Worm (Caenorhabditis elegans) whole organism, L4 larva: Measurements from ENCODE around the gene nas-11.

ENCODE experiments used
- F10B5.3 ChIP-seq: sonication (generic microtip); optimal IDR thresholded peaks from 2 replicates; lab custom pipeline; 2016; ENCODE audit warnings: mild to moderate bottlenecking, missing genetic modification characterization, missing compliant biosample characterization
- R02D3.7 ChIP-seq: fragments of 150-350 bp; sonication (generic microtip); optimal IDR thresholded peaks from 3 replicates; lab custom pipeline; 2014; ENCODE audit warnings: missing biosample characterization, missing genetic modification characterization
- T26A8.4 ChIP-seq: fragments of 200-800 bp; sonication (Bioruptor generic); IDR thresholded peaks from 2 replicates; pipeline ENCODE4 v1.3.6; 2022; ENCODE audit warnings: missing genetic modification characterization, missing compliant biosample characterization
- Y75B8A.6 ChIP-seq: fragments of 200-800 bp; sonication (Bioruptor generic); IDR thresholded peaks from 2 replicates; pipeline ENCODE4 v1.3.6; 2022; ENCODE audit warnings: missing genetic modification reagents, missing genetic modification characterization, missing compliant biosample characterization
- arid-1 ChIP-seq: fragments of 200-800 bp; sonication (Bioruptor generic); conservative IDR thresholded peaks from 2 replicates; pipeline ENCODE4 v1.3.6; 2022; ENCODE audit warnings: missing genetic modification reagents, missing genetic modification characterization, missing compliant biosample characterization
- ceh-28 ChIP-seq: fragments of 150-350 bp; optimal IDR thresholded peaks from 2 replicates; lab custom pipeline; 2014; ENCODE audit warnings: missing biosample characterization, missing genetic modification reagents, missing genetic modification characterization
- ceh-44 ChIP-seq: fragments of 200-800 bp; sonication (Bioruptor generic); IDR thresholded peaks from 2 replicates; pipeline ENCODE4 v1.3.6; 2022; ENCODE audit warnings: missing genetic modification reagents, missing genetic modification characterization, missing compliant biosample characterization
- ceh-62 ChIP-seq: sonication (generic microtip); optimal IDR thresholded peaks from 2 replicates; lab custom pipeline; 2017; ENCODE audit warnings: missing biosample characterization, missing genetic modification characterization
- ctbp-1 ChIP-seq: fragments of 200-800 bp; sonication (Bioruptor generic); IDR thresholded peaks from 2 replicates; pipeline ENCODE4 v1.3.6; 2022; ENCODE audit warnings: missing genetic modification reagents, missing genetic modification characterization, missing compliant biosample characterization
- daf-19 ChIP-seq: fragments of 200-800 bp; sonication (Bioruptor generic); conservative IDR thresholded peaks from 2 replicates; pipeline ENCODE4 v1.3.6; 2022; ENCODE audit warnings: missing genetic modification characterization, missing compliant biosample characterization
- dmd-6 ChIP-seq: fragments of 200-800 bp; sonication (Bioruptor generic); IDR thresholded peaks from 2 replicates; pipeline ENCODE4 v1.3.6; 2022; ENCODE audit warnings: missing genetic modification reagents, missing genetic modification characterization, missing compliant biosample characterization
- dpl-1 ChIP-seq: fragments of 150-350 bp; optimal IDR thresholded peaks from 2 replicates; lab custom pipeline; 2014; ENCODE audit warnings: missing biosample characterization, missing genetic modification reagents, missing genetic modification characterization
- duxl-1 ChIP-seq: sonication (generic microtip); optimal IDR thresholded peaks from 2 replicates; lab custom pipeline; 2016; ENCODE audit warnings: mild to moderate bottlenecking, missing genetic modification characterization, moderate library complexity, missing compliant biosample characterization; ENCODE audit not compliant: poor library complexity
- dve-1 ChIP-seq: sonication (generic microtip); optimal IDR thresholded peaks from 2 replicates; lab custom pipeline; 2017; ENCODE audit warnings: antibody characterized with exemption, mild to moderate bottlenecking, missing genetic modification characterization, missing compliant biosample characterization; ENCODE audit not compliant: insufficient read depth
- egl-27 ChIP-seq: sonication (generic microtip); optimal IDR thresholded peaks from 3 replicates; lab custom pipeline; 2017; ENCODE audit warnings: missing biosample characterization, missing genetic modification reagents, missing genetic modification characterization
- fos-1 ChIP-seq: fragments of 150-350 bp; optimal IDR thresholded peaks from 2 replicates; lab custom pipeline; 2014; ENCODE audit warnings: missing biosample characterization, missing genetic modification characterization
- gei-8 ChIP-seq: fragments of 200-800 bp; sonication (Bioruptor generic); optimal IDR thresholded peaks from 2 replicates; lab custom pipeline; 2018; ENCODE audit warnings: mild to moderate bottlenecking, missing genetic modification characterization, missing compliant biosample characterization
- hif-1 ChIP-seq, 2 experiments: sonication (generic microtip); optimal IDR thresholded peaks; 2 replicates each; lab custom pipeline; 2016 to 2017; ENCODE audit warnings: missing compliant biosample characterization in 2 of 2, missing genetic modification characterization in 2 of 2, missing genetic modification reagents in 2 of 2, missing genotype in 2 of 2, mild to moderate bottlenecking in 1 of 2
- hmg-1.1 ChIP-seq: fragments of 200-800 bp; sonication (Bioruptor generic); IDR thresholded peaks from 2 replicates; pipeline ENCODE4 v1.3.6; 2022; ENCODE audit warnings: missing genetic modification reagents, missing genetic modification characterization, missing compliant biosample characterization
- lin-13 ChIP-seq: fragments of 150-350 bp; optimal IDR thresholded peaks from 2 replicates; lab custom pipeline; 2014; ENCODE audit warnings: missing biosample characterization, missing genetic modification reagents, missing genetic modification characterization
- lin-29 ChIP-seq: fragments of 200-800 bp; sonication (Bioruptor generic); IDR thresholded peaks from 2 replicates; pipeline ENCODE4 v1.3.6; 2022; ENCODE audit warnings: missing genetic modification reagents, missing genetic modification characterization, missing compliant biosample characterization
- lin-38 ChIP-seq: fragments of 200-800 bp; sonication (Bioruptor generic); IDR thresholded peaks from 2 replicates; pipeline ENCODE4 v1.3.6; 2022; ENCODE audit warnings: missing genetic modification reagents, missing genetic modification characterization, missing compliant biosample characterization
- lsy-2 ChIP-seq, 2 experiments: fragments of 150-350 bp in 1 of 2; sonication (generic microtip) in 1 of 2; optimal IDR thresholded peaks; 2 replicates each; lab custom pipeline; 2014 to 2017; ENCODE audit warnings: missing biosample characterization in 2 of 2, missing genetic modification characterization in 2 of 2
- mxl-3 ChIP-seq: fragments of 200-800 bp; sonication (Bioruptor generic); optimal IDR thresholded peaks from 2 replicates; lab custom pipeline; 2018; ENCODE audit warnings: mild to moderate bottlenecking, missing genetic modification characterization, missing compliant biosample characterization
- nhr-10 ChIP-seq: fragments of 150-350 bp; optimal IDR thresholded peaks from 2 replicates; lab custom pipeline; 2014; ENCODE audit warnings: missing biosample characterization, missing genetic modification characterization
- nhr-102 ChIP-seq: sonication (generic microtip); optimal IDR thresholded peaks from 2 replicates; lab custom pipeline; 2016; ENCODE audit warnings: mild to moderate bottlenecking, missing genetic modification characterization, moderate library complexity, missing compliant biosample characterization
- nhr-111 ChIP-seq: fragments of 200-800 bp; sonication (Bioruptor generic); optimal IDR thresholded peaks from 2 replicates; lab custom pipeline; 2018; ENCODE audit warnings: mild to moderate bottlenecking, missing genetic modification characterization, missing compliant biosample characterization
- nhr-25 ChIP-seq: sonication (generic microtip); optimal IDR thresholded peaks from 2 replicates; lab custom pipeline; 2017; ENCODE audit warnings: missing genetic modification characterization, mild to moderate bottlenecking, missing compliant biosample characterization, antibody characterized with exemption, moderate library complexity, borderline replicate concordance; ENCODE audit not compliant: insufficient read depth
- nhr-42 ChIP-seq: fragments of 200-800 bp; sonication (Bioruptor generic); IDR thresholded peaks from 2 replicates; pipeline ENCODE4 v1.3.6; 2022; ENCODE audit warnings: missing genetic modification characterization, missing compliant biosample characterization
- nhr-48 ChIP-seq: sonication (generic microtip); optimal IDR thresholded peaks from 2 replicates; lab custom pipeline; 2016; ENCODE audit warnings: mild to moderate bottlenecking, missing genetic modification characterization, missing compliant biosample characterization
- nhr-76 ChIP-seq: fragments of 150-350 bp; optimal IDR thresholded peaks from 2 replicates; lab custom pipeline; 2014; ENCODE audit warnings: missing biosample characterization, missing genetic modification characterization
- pha-4 ChIP-seq, 2 experiments: fragments of 150-350 bp in 1 of 2; fragments of 200-800 bp in 1 of 2; sonication (Bioruptor generic) in 1 of 2; IDR thresholded peaks in 1 of 2; optimal IDR thresholded peaks in 1 of 2; 2 replicates each; pipeline versions ENCODE4 v1.3.6 to Lab custom; 2014 to 2022; ENCODE audit warnings: missing genetic modification characterization in 2 of 2, missing genetic modification reagents in 2 of 2, missing biosample characterization in 1 of 2, missing compliant biosample characterization in 1 of 2
- php-3 ChIP-seq: fragments of 200-800 bp; sonication (Bioruptor generic); IDR thresholded peaks from 2 replicates; pipeline ENCODE4 v1.3.6; 2022; ENCODE audit warnings: missing genetic modification reagents, missing genetic modification characterization, missing compliant biosample characterization
- pqm-1 ChIP-seq: sonication (generic microtip); optimal IDR thresholded peaks from 2 replicates; lab custom pipeline; 2017; ENCODE audit warnings: missing biosample characterization, missing genetic modification characterization
- rbr-2 ChIP-seq: sonication (generic microtip); optimal IDR thresholded peaks from 2 replicates; lab custom pipeline; 2016; ENCODE audit warnings: missing genotype, missing genetic modification characterization, missing compliant biosample characterization
- saeg-2 ChIP-seq: fragments of 200-800 bp; sonication (Bioruptor generic); IDR thresholded peaks from 2 replicates; pipeline ENCODE4 v1.3.6; 2022; ENCODE audit warnings: missing genetic modification reagents, missing genetic modification characterization, missing compliant biosample characterization
- spr-1 ChIP-seq: sonication (generic microtip); optimal IDR thresholded peaks from 2 replicates; lab custom pipeline; 2016; ENCODE audit warnings: mild to moderate bottlenecking, missing genetic modification characterization, missing compliant biosample characterization
- spr-3 ChIP-seq: fragments of 200-800 bp; sonication (Bioruptor generic); optimal IDR thresholded peaks from 2 replicates; lab custom pipeline; 2018; ENCODE audit warnings: mild to moderate bottlenecking, missing genetic modification characterization, missing compliant biosample characterization
- tra-1 ChIP-seq: fragments of 200-800 bp; sonication (Bioruptor generic); IDR thresholded peaks from 2 replicates; pipeline ENCODE4 v1.3.6; 2022; ENCODE audit warnings: missing genetic modification reagents, missing genetic modification characterization, missing compliant biosample characterization
- unc-130 ChIP-seq: sonication (generic microtip); optimal IDR thresholded peaks from 2 replicates; lab custom pipeline; 2016; ENCODE audit warnings: missing genetic modification reagents, missing genetic modification characterization, missing compliant biosample characterization
- unc-62 ChIP-seq, 3 experiments: fragments of 150-350 bp in 1 of 3; sonication (generic microtip); optimal IDR thresholded peaks in 2 of 3; peaks in 1 of 3; 1 replicate in 1 of 3; 2 replicates in 2 of 3; lab custom pipeline; 2014 to 2017; ENCODE audit warnings: missing biosample characterization in 3 of 3, missing genetic modification characterization in 3 of 3, missing genetic modification reagents in 3 of 3, missing genotype in 1 of 3
- zag-1 ChIP-seq: fragments of 150-350 bp; optimal IDR thresholded peaks from 2 replicates; lab custom pipeline; 2014; ENCODE audit warnings: missing biosample characterization, missing genetic modification characterization
- zfp-3 ChIP-seq: fragments of 200-800 bp; sonication (Bioruptor generic); conservative IDR thresholded peaks from 2 replicates; pipeline ENCODE4 v1.3.6; 2022; ENCODE audit warnings: missing genetic modification reagents, missing genetic modification characterization, missing compliant biosample characterization
- zip-2 ChIP-seq: fragments of 150-350 bp; optimal IDR thresholded peaks from 2 replicates; lab custom pipeline; 2014; ENCODE audit warnings: missing biosample characterization, missing genetic modification characterization
- ztf-7 ChIP-seq: fragments of 150-350 bp; optimal IDR thresholded peaks from 2 replicates; lab custom pipeline; 2014; ENCODE audit warnings: missing biosample characterization, missing genetic modification characterization

nas-11 gene

DNA sequence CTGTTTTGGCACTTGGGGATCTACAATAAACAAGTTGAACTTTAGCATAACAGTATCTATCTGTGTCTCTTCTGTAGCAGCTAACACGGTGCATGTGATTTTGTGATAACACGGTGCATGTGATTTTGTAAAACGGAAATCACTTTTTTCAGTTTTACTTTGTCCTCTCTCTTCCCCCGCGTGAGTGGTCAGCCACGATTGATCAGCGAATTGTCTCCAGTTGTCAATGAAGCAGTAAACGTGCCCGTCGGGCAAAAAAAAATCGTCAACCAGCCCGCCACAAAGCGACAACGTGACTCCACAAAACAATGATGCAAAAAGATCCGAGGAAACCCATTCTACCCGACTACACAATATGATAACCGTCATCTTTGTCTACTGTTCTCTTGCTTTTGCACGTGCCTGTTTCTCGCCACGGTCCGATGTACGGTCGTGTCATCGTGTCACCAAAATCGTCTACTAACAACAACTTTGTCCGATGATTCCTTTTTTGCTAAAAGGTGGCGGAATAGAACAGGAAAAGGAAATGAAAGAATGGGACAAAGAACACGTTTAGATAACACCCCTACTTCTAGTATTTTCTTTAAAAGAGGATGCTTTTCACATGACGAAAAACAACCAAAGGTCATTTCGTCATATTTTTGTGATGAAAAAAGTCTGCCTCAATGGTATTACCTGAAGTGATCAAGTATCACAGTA is 35.9 kb downstream of the nas-11 start (continued):
- TF ChIP-seq lsy-2 (tag; optimal IDR thresholded peaks at IDR 0.05; lab: Kevin White, UChicago) = peak; percentile 37 to 59
- TF ChIP-seq spr-1 (tag; lab: Kevin White, UChicago) = peak; percentile 65
- TF ChIP-seq F10B5.3 (tag; lab: Kevin White, UChicago) = no peak
- TF ChIP-seq fos-1 (tag; lab: Kevin White, UChicago) = no peak
- TF ChIP-seq ztf-7 = peak; percentile 79
- TF ChIP-seq ceh-28 (tag; lab: Kevin White, UChicago) = no peak
- no peak for TF ChIP-seq nhr-111
- TF ChIP-seq nhr-25 (tag; lab: Kevin White, UChicago) = peak; percentile 72
- peak; percentile 49; the same call in 1 of the 2 replicates for TF ChIP-seq daf-19 (GFP tag; lab: Robert Waterston, UW)
- no peak for TF ChIP-seq egl-27 (tag; lab: Kevin White, UChicago)
- no peak for TF ChIP-seq unc-130 (GFP tag; lab: Kevin White, UChicago)
- peak; percentile 79 to 95 for TF ChIP-seq hif-1 (tag; optimal IDR thresholded peaks at IDR 0.05; lab: Kevin White, UChicago)
- TF ChIP-seq ceh-44 (GFP tag; lab: Robert Waterston, UW) = no peak
- TF ChIP-seq, all 104 proteins: peak for 47

DNA sequence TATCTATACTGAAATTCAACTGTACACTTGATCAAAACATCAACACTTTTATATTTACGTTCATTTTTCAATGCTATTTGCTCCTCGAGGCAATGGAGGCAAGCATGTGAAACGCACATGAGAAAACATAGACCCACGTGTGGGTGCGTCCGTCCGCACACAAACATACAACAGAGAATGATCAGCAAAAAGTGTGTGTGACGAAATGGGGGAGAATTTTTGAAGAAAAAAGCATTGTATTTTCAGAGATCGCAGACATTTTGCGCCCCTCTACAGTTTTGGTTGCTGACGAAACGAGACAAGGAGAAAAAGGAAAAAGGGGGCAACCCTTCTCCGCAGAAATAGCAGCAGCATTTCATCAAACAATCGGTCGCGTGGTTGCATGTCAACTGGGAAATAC is 36.8 kb downstream of the nas-11 start:
- TF ChIP-seq nhr-10 (tag; lab: Kevin White, UChicago) (peak; percentile 90), spr-1 (tag; lab: Kevin White, UChicago) (peak; percentile 51), dve-1 (tag; lab: Kevin White, UChicago) (peak; percentile 92), dpl-1 (GFP tag; lab: Kevin White, UChicago) (peak; percentile 55), zag-1 (no peak), gei-8 (GFP tag; lab: Kevin White, UChicago) (peak; percentile 93), rbr-2 (tag; lab: Kevin White, UChicago) (peak; percentile 66), zip-2 (tag; lab: Kevin White, UChicago) (peak; percentile 34), nhr-76 (tag; lab: Kevin White, UChicago) (peak; percentile 38), unc-62 (GFP tag; optimal IDR thresholded peaks at IDR 0.05 in 1 of 2; lab: Kevin White, UChicago) (peak in 1 of 2 experiments; percentile 96), unc-62 (tag; optimal IDR thresholded peaks at IDR 0.05; lab: Kevin White, UChicago) (no peak), Y75B8A.6 (GFP tag; lab: Robert Waterston, UW) (no peak), hmg-1.1 (GFP tag; lab: Robert Waterston, UW) (peak; percentile 58), lin-13 (GFP tag; lab: Kevin White, UChicago) (peak; percentile 42), lin-38 (GFP tag; lab: Robert Waterston, UW) (peak; percentile 52), mxl-3 (GFP tag; lab: Kevin White, UChicago) (peak; percentile 89), php-3 (GFP tag; lab: Robert Waterston, UW) (peak; percentile 67; the same call in 1 of the 2 replicates), F10B5.3 (tag; lab: Kevin White, UChicago) (peak; percentile 73), ctbp-1 (GFP tag; lab: Robert Waterston, UW) (peak; percentile 52; the same call in 1 of the 2 replicates), nhr-48 (peak; percentile 98), zfp-3 (peak; percentile 20; the same call in 1 of the 2 replicates), R02D3.7 (no peak), spr-3 (no peak), nhr-102 (tag; lab: Kevin White, UChicago) (peak; percentile 86), duxl-1 (tag; lab: Kevin White, UChicago) (peak; percentile 77), saeg-2 (GFP tag; lab: Robert Waterston, UW) (peak; percentile 81; the same call in 1 of the 2 replicates), lsy-2 (tag; optimal IDR thresholded peaks at IDR 0.05; lab: Kevin White, UChicago) (peak in 1 of 2 experiments; percentile 78), arid-1 (GFP tag; lab: Robert Waterston, UW) (0 out of 2 replicates have a peak, but pooled peaks have one; percentile 39), lin-29 (GFP tag; lab: Robert Waterston, UW) (peak; percentile 44; the same call in 1 of the 2 replicates), nhr-42 (GFP tag; lab: Robert Waterston, UW) (0 out of 2 replicates have a peak, but pooled peaks have one; percentile 38), dmd-6 (GFP tag; lab: Robert Waterston, UW) (peak; percentile 98), hif-1 (tag; optimal IDR thresholded peaks at IDR 0.05; lab: Kevin White, UChicago) (peak; percentile 64 to 84), pha-4 (GFP tag; IDR thresholded peaks at IDR 0.05; lab: Robert Waterston, UW) (peak; percentile 85), pha-4 (tag; optimal IDR thresholded peaks at IDR 0.05; lab: Kevin White, UChicago) (peak; percentile 93), tra-1 (GFP tag; lab: Robert Waterston, UW) (peak; percentile 89), pqm-1 (tag; lab: Kevin White, UChicago) (peak; percentile 31), T26A8.4 (GFP tag; lab: Robert Waterston, UW) (peak; percentile 68), ceh-62 (tag; lab: Kevin White, UChicago) (no peak)
